Fruit fly (Drosophila melanogaster): Measurements from ENCODE around the gene RpL30.

RpL30 gene

DNA sequence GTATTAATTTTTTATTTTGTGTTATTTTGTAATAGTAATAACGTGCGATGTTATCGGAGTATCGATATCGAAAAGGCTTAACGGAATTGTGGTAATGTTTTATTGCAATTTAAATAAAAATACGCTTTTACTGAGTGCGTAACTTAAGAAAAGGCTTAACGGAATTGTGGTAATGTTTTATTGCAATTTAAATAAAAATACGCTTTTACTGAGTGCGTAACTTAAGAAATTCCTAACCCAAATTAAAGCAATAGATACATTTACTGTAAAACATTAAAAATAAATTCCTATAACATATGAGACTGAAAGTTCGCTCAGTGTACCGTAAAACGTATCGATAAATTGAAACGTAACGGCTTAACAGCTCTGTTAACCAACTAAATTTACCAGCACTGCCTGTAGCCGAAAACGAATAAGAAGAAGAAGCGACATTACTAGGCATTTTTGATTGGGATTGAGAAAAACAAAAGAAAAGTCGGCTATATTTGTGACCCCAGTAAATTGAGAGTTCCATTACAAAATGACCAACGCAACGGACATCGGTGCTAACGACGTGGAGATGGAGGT is 42.5 kb upstream of the RpL30 start, which contains the start of gene Rpn3 (continued):
- TF ChIP-seq CG15073 (GFP tag; optimal IDR thresholded peaks at IDR 0.05), result peak; percentile 46
- TF ChIP-seq CG1792 (GFP tag; optimal IDR thresholded peaks at IDR 0.05), result peak; percentile 45
- TF ChIP-seq tio (GFP tag; optimal IDR thresholded peaks at IDR 0.05), result no peak
- TF ChIP-seq Fer3 (tag; optimal IDR thresholded peaks at IDR 0.05), result peak; percentile 79
- peak; percentile 80 for TF ChIP-seq ems (GFP tag; optimal IDR thresholded peaks at IDR 0.05)
- TF ChIP-seq tgo (GFP tag; IDR thresholded peaks at IDR 0.05), result peak; percentile 86
- TF ChIP-seq CG12236 (GFP tag; optimal IDR thresholded peaks at IDR 0.05), result peak; percentile 41
- peak; percentile 12 for TF ChIP-seq ab (GFP tag; optimal IDR thresholded peaks at IDR 0.05)
- TF ChIP-seq hbn (GFP tag; IDR thresholded peaks at IDR 0.05; ENCODE audit: partially characterized antibody), result peak; percentile 64
- peak; percentile 60 for TF ChIP-seq CG3163 (GFP tag; optimal IDR thresholded peaks at IDR 0.05)
- TF ChIP-seq disco-r (GFP tag; optimal IDR thresholded peaks at IDR 0.05), result peak; percentile 60
- TF ChIP-seq CG12219 (GFP tag; optimal IDR thresholded peaks at IDR 0.05), result peak; percentile 63
- peak; percentile 37 for TF ChIP-seq CG1529 (GFP tag; optimal IDR thresholded peaks at IDR 0.05)
- TF ChIP-seq HLH4C (GFP tag; IDR thresholded peaks at IDR 0.05; ENCODE audit: partially characterized antibody), result peak; percentile 72
- no peak for TF ChIP-seq Asciz (GFP tag; optimal IDR thresholded peaks at IDR 0.05)
- peak; percentile 49; the same call in 1 of the 2 replicates for TF ChIP-seq dimm (GFP tag; IDR thresholded peaks at IDR 0.05)
- TF ChIP-seq lab (GFP tag; optimal IDR thresholded peaks at IDR 0.05), result peak; percentile 88
- TF ChIP-seq CG17612 (GFP tag; IDR thresholded peaks at IDR 0.05), result peak; percentile 83
- TF ChIP-seq mirr (GFP tag; optimal IDR thresholded peaks at IDR 0.05), result no peak
- peak; percentile 75 for TF ChIP-seq CG18476 (GFP tag; optimal IDR thresholded peaks at IDR 0.05)
- TF ChIP-seq CG9727 (GFP tag; optimal IDR thresholded peaks at IDR 0.05), result peak; percentile 82
- TF ChIP-seq repo (GFP tag; optimal IDR thresholded peaks at IDR 0.05), result peak; percentile 73
- TF ChIP-seq CG10979 (tag; optimal IDR thresholded peaks at IDR 0.05), result peak; percentile 84
- no peak for TF ChIP-seq D19B (GFP tag; optimal IDR thresholded peaks at IDR 0.05)
- TF ChIP-seq btn (GFP tag; optimal IDR thresholded peaks at IDR 0.05), result peak; percentile 29
- peak; percentile 82; the same call in 2 of the 3 replicates for TF ChIP-seq CG2199 (GFP tag; IDR thresholded peaks at IDR 0.05)
- TF ChIP-seq Elba2 (GFP tag; optimal IDR thresholded peaks at IDR 0.05), result no peak
- no peak for TF ChIP-seq HLHmδ (GFP tag; optimal IDR thresholded peaks at IDR 0.05)
- TF ChIP-seq Stat92E (GFP tag; optimal IDR thresholded peaks at IDR 0.05), result no peak
- no peak for TF ChIP-seq Neu2 (GFP tag; optimal IDR thresholded peaks at IDR 0.05; ENCODE audit: borderline replicate concordance)
- TF ChIP-seq CG11504 (tag; optimal IDR thresholded peaks at IDR 0.05), result peak; percentile 80
- TF ChIP-seq CG9797 (GFP tag; optimal IDR thresholded peaks at IDR 0.05), result no peak
- TF ChIP-seq zfh1 (GFP tag; IDR thresholded peaks at IDR 0.05), result peak; percentile 90
- peak; percentile 87 for TF ChIP-seq CG14710 (tag; optimal IDR thresholded peaks at IDR 0.05)
- TF ChIP-seq Xrp1 (GFP tag; IDR thresholded peaks at IDR 0.05), result peak; percentile 93
- peak; percentile 71 for TF ChIP-seq CG11247 (GFP tag; IDR thresholded peaks at IDR 0.05)
- TF ChIP-seq gcm (GFP tag; optimal IDR thresholded peaks at IDR 0.05), result peak; percentile 68
- TF ChIP-seq danr (GFP tag; IDR thresholded peaks at IDR 0.05), result peak; percentile 63
- peak; percentile 47; the same call in 1 of the 3 replicates for TF ChIP-seq CG7357 (GFP tag; IDR thresholded peaks at IDR 0.05)
- TF ChIP-seq CG32767 (GFP tag; IDR thresholded peaks at IDR 0.05), result peak; percentile 77
- peak; percentile 88 for TF ChIP-seq Chrac-16 (GFP tag; optimal IDR thresholded peaks at IDR 0.05)
- TF ChIP-seq Dfd (GFP tag; optimal IDR thresholded peaks at IDR 0.05), result no peak
- TF ChIP-seq CG8359 (GFP tag; optimal IDR thresholded peaks at IDR 0.05; ENCODE audit: borderline replicate concordance), result no peak
- TF ChIP-seq Oaz (GFP tag; IDR thresholded peaks at IDR 0.05), result peak; percentile 71
- TF ChIP-seq CG15269 (tag; optimal IDR thresholded peaks at IDR 0.05), result peak; percentile 78
- TF ChIP-seq CG6854 (GFP tag; optimal IDR thresholded peaks at IDR 0.05), result peak; percentile 33
- peak; percentile 90 for TF ChIP-seq CG4424 (GFP tag; optimal IDR thresholded peaks at IDR 0.05)
- TF ChIP-seq CG10147 (GFP tag; optimal IDR thresholded peaks at IDR 0.05), result peak; percentile 46
- TF ChIP-seq CG1647 (GFP tag; optimal IDR thresholded peaks at IDR 0.05), result peak; percentile 54
- TF ChIP-seq Sox100B (GFP tag; optimal IDR thresholded peaks at IDR 0.05), result no peak

Measured in whole organism, embryonic.